Fruit fly (Drosophila melanogaster) whole organism: ENCODE measurements around the gene CG33306.

ENCODE experiments used
- CG8478 ChIP-seq: fragments of >200 bp; optimal IDR thresholded peaks from 2 replicates; lab custom pipeline; 2018; ENCODE audit warnings: inconsistent platforms
- Dll ChIP-seq: fragments of >200 bp; optimal IDR thresholded peaks from 2 replicates; lab custom pipeline; 2017
- EcR ChIP-seq, 2 experiments: fragments of >200 bp; optimal IDR thresholded peaks; 2 replicates each; lab custom pipeline; 2017; ENCODE audit warnings: missing biosample characterization in 2 of 2, missing genetic modification characterization in 2 of 2, missing genetic modification reagents in 2 of 2
- pan ChIP-seq: fragments of >200 bp; optimal IDR thresholded peaks from 2 replicates; lab custom pipeline; 2017
- psq ChIP-seq: fragments of >200 bp; optimal IDR thresholded peaks from 2 replicates; lab custom pipeline; 2017
- usp ChIP-seq: fragments of >200 bp; optimal IDR thresholded peaks from 2 replicates; lab custom pipeline; 2017; ENCODE audit warnings: missing biosample characterization, missing genetic modification characterization, mixed read lengths

DNA sequence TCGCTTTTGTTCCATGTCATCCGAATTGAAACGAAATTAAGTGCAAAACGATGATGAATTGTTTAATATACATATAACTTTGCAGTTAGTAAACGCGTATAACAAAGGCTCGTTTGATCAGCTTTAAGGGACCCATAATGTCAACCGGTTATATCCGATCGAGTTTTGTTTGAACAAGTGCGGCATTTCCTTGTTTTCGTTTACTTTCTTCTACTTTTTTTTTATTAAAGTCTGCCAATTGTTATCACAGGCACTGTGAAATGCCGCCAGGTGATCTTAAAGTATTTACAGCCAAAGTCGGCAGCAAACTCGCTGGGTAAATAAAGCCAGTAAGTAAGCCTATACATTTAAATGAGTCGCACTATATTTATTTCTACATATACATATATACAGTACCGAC, 36.4 kb downstream of the CG33306 start:
- TF ChIP-seq pan (lab: Kevin White, UChicago), result no peak
- TF ChIP-seq CG8478 (lab: Kevin White, UChicago), result no peak
- no peak for TF ChIP-seq EcR (GFP tag; optimal IDR thresholded peaks at IDR 0.05; lab: Kevin White, UChicago)
- TF ChIP-seq psq, result no peak
- no peak for TF ChIP-seq usp
- no peak for TF ChIP-seq Dll (lab: Kevin White, UChicago)
